Worm (Caenorhabditis elegans): Measurements from ENCODE around the gene pho-11.

The pho-11 gene

ce11 chrII:9928470-9928869 is 3.2 kb upstream of the pho-11 start:
- TF ChIP-seq unc-120 (tag; optimal IDR thresholded peaks at IDR 0.05; ENCODE audit: poor library complexity, severe bottlenecking), result no peak
- no peak for TF ChIP-seq nhr-28 (tag; optimal IDR thresholded peaks at IDR 0.05)
- no peak for TF ChIP-seq zip-8 (tag; optimal IDR thresholded peaks at IDR 0.05)
- TF ChIP-seq hlh-1 (tag; optimal IDR thresholded peaks at IDR 0.05), result no peak
- TF ChIP-seq nhr-76 (tag; optimal IDR thresholded peaks at IDR 0.05), result no peak
- TF ChIP-seq pha-4 (tag; optimal IDR thresholded peaks at IDR 0.05), result no peak
- no peak for TF ChIP-seq mep-1 (tag; optimal IDR thresholded peaks at IDR 0.05)
- TF ChIP-seq cnd-1 (tag; optimal IDR thresholded peaks at IDR 0.05), result no peak
- TF ChIP-seq flh-1 (GFP tag; optimal IDR thresholded peaks at IDR 0.05), result no peak
- no peak for TF ChIP-seq nhr-237 (tag; optimal IDR thresholded peaks at IDR 0.05)
- TF ChIP-seq bed-3 (GFP tag; optimal IDR thresholded peaks at IDR 0.05), result no peak

- no peak for TF ChIP-seq bed-3 (GFP tag; optimal IDR thresholded peaks at IDR 0.05)
- TF ChIP-seq ceh-39 (tag; optimal IDR thresholded peaks at IDR 0.05), result no peak
- TF ChIP-seq unc-62 (GFP tag; optimal IDR thresholded peaks at IDR 0.05), result no peak
- TF ChIP-seq pha-4 (tag; optimal IDR thresholded peaks at IDR 0.05), result no peak
- no peak for TF ChIP-seq mep-1 (tag; optimal IDR thresholded peaks at IDR 0.05)
- TF ChIP-seq ces-1 (GFP tag; optimal IDR thresholded peaks at IDR 0.05), result no peak
- no peak for TF ChIP-seq nhr-12 (tag; optimal IDR thresholded peaks at IDR 0.05)
Observed at ce11 chrII:9931012-9931411, 637 bp upstream of the pho-11 start.

ce11 chrII:9933947-9934383 is 2.3 kb downstream of the pho-11 start:
- TF ChIP-seq ztf-11 (tag; optimal IDR thresholded peaks at IDR 0.05), result no peak
- no peak for TF ChIP-seq lsy-2 (tag; optimal IDR thresholded peaks at IDR 0.05)
- TF ChIP-seq mls-2 (tag; optimal IDR thresholded peaks at IDR 0.05), result no peak
- no peak for TF ChIP-seq sem-2 (GFP tag; optimal IDR thresholded peaks at IDR 0.05)
- TF ChIP-seq elt-1 (tag; optimal IDR thresholded peaks at IDR 0.05; ENCODE audit: borderline replicate concordance, insufficient read depth), result no peak
- TF ChIP-seq cnd-1 (tag; optimal IDR thresholded peaks at IDR 0.05), result no peak
- TF ChIP-seq snpc-4 (tag; optimal IDR thresholded peaks at IDR 0.05), result no peak

- TF ChIP-seq ztf-11 (tag; optimal IDR thresholded peaks at IDR 0.05), result no peak
- TF ChIP-seq mab-5 (tag; optimal IDR thresholded peaks at IDR 0.05), result no peak
- TF ChIP-seq lin-13 (tag; optimal IDR thresholded peaks at IDR 0.05), result no peak
- no peak for TF ChIP-seq hlh-1 (tag; optimal IDR thresholded peaks at IDR 0.05)
- no peak for TF ChIP-seq nhr-237 (tag; optimal IDR thresholded peaks at IDR 0.05)
- TF ChIP-seq flh-1 (GFP tag; optimal IDR thresholded peaks at IDR 0.05), result no peak
Observed at ce11 chrII:9934570-9934969, 2.9 kb downstream of the pho-11 start.

ce11 chrII:9935044-9935599 is 3.5 kb downstream of the pho-11 start:
- no peak for TF ChIP-seq lin-13 (tag; optimal IDR thresholded peaks at IDR 0.05)
- no peak for TF ChIP-seq hlh-1 (tag; optimal IDR thresholded peaks at IDR 0.05)
- no peak for TF ChIP-seq ceh-83 (GFP tag; optimal IDR thresholded peaks at IDR 0.05)
- no peak for TF ChIP-seq ham-2 (GFP tag; optimal IDR thresholded peaks at IDR 0.05)
- no peak for TF ChIP-seq ztf-11 (tag; optimal IDR thresholded peaks at IDR 0.05)
- TF ChIP-seq unc-120 (tag; optimal IDR thresholded peaks at IDR 0.05; ENCODE audit: poor library complexity, severe bottlenecking), result no peak
- no peak for TF ChIP-seq elt-3 (tag; optimal IDR thresholded peaks at IDR 0.05)

ce11 chrII:9935664-9936063 is 4.0 kb downstream of the pho-11 start:
- TF ChIP-seq sptf-1 (tag; optimal IDR thresholded peaks at IDR 0.05) (no peak), unc-39 (tag; optimal IDR thresholded peaks at IDR 0.05) (no peak), mep-1 (tag; optimal IDR thresholded peaks at IDR 0.05) (no peak), hlh-1 (tag; optimal IDR thresholded peaks at IDR 0.05) (no peak), ceh-43 (GFP tag; optimal IDR thresholded peaks at IDR 0.05) (no peak), snpc-4 (tag; optimal IDR thresholded peaks at IDR 0.05) (no peak), nhr-12 (tag; optimal IDR thresholded peaks at IDR 0.05) (no peak), ceh-83 (GFP tag; optimal IDR thresholded peaks at IDR 0.05) (no peak), zip-8 (tag; optimal IDR thresholded peaks at IDR 0.05) (no peak), lin-32 (GFP tag; optimal IDR thresholded peaks at IDR 0.05) (no peak), pha-4 (tag; optimal IDR thresholded peaks at IDR 0.05) (no peak), nhr-76 (tag; optimal IDR thresholded peaks at IDR 0.05) (no peak), mab-5 (tag; optimal IDR thresholded peaks at IDR 0.05) (no peak), bed-3 (GFP tag; optimal IDR thresholded peaks at IDR 0.05) (no peak), sem-2 (GFP tag; optimal IDR thresholded peaks at IDR 0.05) (no peak), lsy-2 (tag; optimal IDR thresholded peaks at IDR 0.05) (no peak), ceh-39 (tag; optimal IDR thresholded peaks at IDR 0.05) (no peak)

Measured in whole organism, mixed stage, embryonic.